Fruit fly (Drosophila melanogaster): ENCODE results near the gene Dic61B.
A peak's percentile ranks its signal among the peaks of the same experiment; 100 is the strongest.

dm6 chr3L:160446-161094 lies 8.2 kb upstream of the Dic61B start:
- TF ChIP-seq svp (GFP tag) (peak; percentile 75), CG15336 (GFP tag; IDR thresholded peaks at IDR 0.05) (peak; percentile 22; the same call in 1 of the 2 replicates), CG8319 (GFP tag; optimal IDR thresholded peaks at IDR 0.05) (no peak), Smox (GFP tag; optimal IDR thresholded peaks at IDR 0.05) (no peak), Eip78C (GFP tag) (peak; percentile 51), OdsH (GFP tag; optimal IDR thresholded peaks at IDR 0.05) (no peak), CG6854 (GFP tag; optimal IDR thresholded peaks at IDR 0.05) (peak; percentile 42), Blimp-1 (GFP tag; optimal IDR thresholded peaks at IDR 0.05) (peak; percentile 21), Sox15 (GFP tag; optimal IDR thresholded peaks at IDR 0.05) (no peak), Eip75B (GFP tag; optimal IDR thresholded peaks at IDR 0.05) (no peak), fkh (GFP tag; optimal IDR thresholded peaks at IDR 0.05) (peak; percentile 24), ss (GFP tag; optimal IDR thresholded peaks at IDR 0.05) (peak in 1 of 2 experiments; percentile 14), CG16779 (tag; optimal IDR thresholded peaks at IDR 0.05) (no peak)

Measured in whole organism, prepupa.